Worm (Caenorhabditis elegans) whole organism, L1 larva: ENCODE results near the gene T08E11.1.

Source experiments
- C04F5.9 ChIP-seq: sonication (generic microtip); optimal IDR thresholded peaks from 2 replicates; lab custom pipeline; 2016; ENCODE audit warnings: missing genetic modification characterization, missing compliant biosample characterization
- C34B4.2 ChIP-seq: sonication (generic microtip); optimal IDR thresholded peaks from 2 replicates; lab custom pipeline; 2017; ENCODE audit warnings: mild to moderate bottlenecking, missing genetic modification characterization, missing compliant biosample characterization
- Y116A8C.19 ChIP-seq: sonication (generic microtip); optimal IDR thresholded peaks from 2 replicates; lab custom pipeline; 2016; ENCODE audit warnings: missing compliant biosample characterization, missing genetic modification characterization, borderline replicate concordance
- alr-1 ChIP-seq: fragments of 200-800 bp; sonication (Bioruptor generic); optimal IDR thresholded peaks from 2 replicates; lab custom pipeline; 2018; ENCODE audit warnings: borderline replicate concordance, mild to moderate bottlenecking, missing genetic modification characterization, missing compliant biosample characterization
- ama-1 ChIP-seq: fragments of 150-350 bp; optimal IDR thresholded peaks from 2 replicates; lab custom pipeline; 2014
- blmp-1 ChIP-seq: fragments of 150-350 bp; optimal IDR thresholded peaks from 2 replicates; lab custom pipeline; 2014; ENCODE audit warnings: missing biosample characterization, missing genetic modification characterization
- ceh-8 ChIP-seq: fragments of 200-800 bp; sonication (Bioruptor generic); optimal IDR thresholded peaks from 2 replicates; lab custom pipeline; 2018; ENCODE audit warnings: mild to moderate bottlenecking, missing genetic modification characterization, moderate library complexity, missing compliant biosample characterization
- ceh-82 ChIP-seq, 3 experiments: fragments of 150-350 bp in 1 of 3; sonication (generic microtip) in 2 of 3; optimal IDR thresholded peaks; 2 replicates each; lab custom pipeline; 2014 to 2017; ENCODE audit warnings: missing biosample characterization in 3 of 3, missing genetic modification characterization in 3 of 3
- ceh-88 ChIP-seq: fragments of 200-800 bp; sonication (Bioruptor generic); IDR thresholded peaks from 2 replicates; pipeline ENCODE4 v1.3.6; 2022; ENCODE audit warnings: missing genetic modification characterization, missing compliant biosample characterization
- ces-1 ChIP-seq: fragments of 150-350 bp; optimal IDR thresholded peaks from 2 replicates; lab custom pipeline; 2014; ENCODE audit warnings: missing biosample characterization, missing genetic modification reagents, missing genetic modification characterization
- efl-3 ChIP-seq: fragments of 200-800 bp; sonication (Bioruptor generic); optimal IDR thresholded peaks from 2 replicates; lab custom pipeline; 2018; ENCODE audit warnings: mild to moderate bottlenecking, missing genetic modification characterization, missing compliant biosample characterization
- egl-13 ChIP-seq: sonication (generic microtip); optimal IDR thresholded peaks from 2 replicates; lab custom pipeline; 2016; ENCODE audit warnings: missing genotype, missing genetic modification reagents, missing genetic modification characterization, missing compliant biosample characterization
- egl-27 ChIP-seq, 2 experiments: fragments of 150-350 bp in 1 of 2; sonication (generic microtip); optimal IDR thresholded peaks; 3 replicates each; lab custom pipeline; 2017 to 2018; ENCODE audit warnings: missing biosample characterization in 2 of 2, missing genetic modification characterization in 2 of 2, missing genetic modification reagents in 2 of 2
- elt-2 ChIP-seq: sonication (generic microtip); optimal IDR thresholded peaks from 2 replicates; lab custom pipeline; 2016; ENCODE audit warnings: missing genetic modification characterization, mild to moderate bottlenecking, inconsistent platforms, missing compliant biosample characterization, missing genetic modification reagents
- ets-5 ChIP-seq: fragments of 200-800 bp; sonication (Bioruptor generic); IDR thresholded peaks from 2 replicates; pipeline ENCODE4 v1.3.6; 2022; ENCODE audit warnings: missing genetic modification characterization, missing compliant biosample characterization
- fkh-4 ChIP-seq: sonication (generic microtip); optimal IDR thresholded peaks from 2 replicates; lab custom pipeline; 2016; ENCODE audit warnings: missing compliant biosample characterization, missing genetic modification characterization, borderline replicate concordance
- grh-1 ChIP-seq: fragments of 200-800 bp; sonication (Bioruptor generic); IDR thresholded peaks from 2 replicates; pipeline ENCODE4 v1.3.6; 2022; ENCODE audit warnings: missing genetic modification reagents, missing genetic modification characterization, missing compliant biosample characterization
- hpl-2 ChIP-seq: fragments of 150-350 bp; optimal IDR thresholded peaks from 2 replicates; lab custom pipeline; 2014; ENCODE audit warnings: missing biosample characterization, missing genetic modification reagents, missing genetic modification characterization
- irx-1 ChIP-seq: sonication (generic microtip); optimal IDR thresholded peaks from 2 replicates; lab custom pipeline; 2016; ENCODE audit warnings: missing genetic modification characterization, missing compliant biosample characterization
- jun-1 ChIP-seq: fragments of 150-350 bp; optimal IDR thresholded peaks from 2 replicates; lab custom pipeline; 2014; ENCODE audit warnings: missing biosample characterization, missing genetic modification reagents, missing genetic modification characterization
- lin-39 ChIP-seq: fragments of 150-350 bp; optimal IDR thresholded peaks from 2 replicates; lab custom pipeline; 2014; ENCODE audit warnings: missing biosample characterization, missing genetic modification reagents, missing genetic modification characterization
- mep-1 ChIP-seq: fragments of 150-350 bp; optimal IDR thresholded peaks from 2 replicates; lab custom pipeline; 2014; ENCODE audit warnings: missing biosample characterization, missing genetic modification characterization
- nhr-19 ChIP-seq: fragments of 200-800 bp; sonication (Bioruptor generic); conservative IDR thresholded peaks from 2 replicates; pipeline ENCODE4 v1.3.6; 2022; ENCODE audit warnings: missing genetic modification characterization, missing compliant biosample characterization
- nhr-20 ChIP-seq: sonication (generic microtip); optimal IDR thresholded peaks from 2 replicates; lab custom pipeline; 2016; ENCODE audit warnings: mild to moderate bottlenecking, missing genetic modification characterization, missing compliant biosample characterization
- nhr-47 ChIP-seq: sonication (generic microtip); optimal IDR thresholded peaks from 2 replicates; lab custom pipeline; 2016; ENCODE audit warnings: mild to moderate bottlenecking, missing genetic modification characterization, moderate library complexity, missing compliant biosample characterization
- nhr-77 ChIP-seq: fragments of 150-350 bp; optimal IDR thresholded peaks from 2 replicates; lab custom pipeline; 2014; ENCODE audit warnings: missing biosample characterization, missing genetic modification characterization
- nhr-85 ChIP-seq: sonication (generic microtip); peaks from one replicate; lab custom pipeline; 2016; ENCODE audit warnings: missing genetic modification characterization, inconsistent platforms, missing compliant biosample characterization
- pqm-1 ChIP-seq: sonication (generic microtip); optimal IDR thresholded peaks from 3 replicates; lab custom pipeline; 2017; ENCODE audit warnings: missing biosample characterization, missing genetic modification characterization
- skn-1 ChIP-seq: fragments of 150-350 bp; optimal IDR thresholded peaks from 2 replicates; lab custom pipeline; 2014; ENCODE audit warnings: missing biosample characterization, missing genetic modification characterization
- snpc-4 ChIP-seq: fragments of 150-350 bp; optimal IDR thresholded peaks from 2 replicates; lab custom pipeline; 2014; ENCODE audit warnings: missing biosample characterization, missing genetic modification characterization
- swsn-7 ChIP-seq: sonication (generic microtip); optimal IDR thresholded peaks from 2 replicates; lab custom pipeline; 2016; ENCODE audit warnings: missing genetic modification characterization, missing compliant biosample characterization
- tbx-2 ChIP-seq: sonication (generic microtip); optimal IDR thresholded peaks from 2 replicates; lab custom pipeline; 2016; ENCODE audit warnings: missing genetic modification characterization, missing compliant biosample characterization
- tlp-1 ChIP-seq: fragments of 150-350 bp; optimal IDR thresholded peaks from 2 replicates; lab custom pipeline; 2014; ENCODE audit warnings: missing biosample characterization, missing genetic modification characterization
- unc-30 ChIP-seq: sonication (generic microtip); optimal IDR thresholded peaks from 2 replicates; lab custom pipeline; 2017; ENCODE audit warnings: missing biosample characterization, missing genetic modification characterization
- unc-62 ChIP-seq: fragments of 150-350 bp; optimal IDR thresholded peaks from 2 replicates; lab custom pipeline; 2014; ENCODE audit warnings: missing biosample characterization, missing genetic modification reagents, missing genetic modification characterization
- unc-98 ChIP-seq: fragments of 200-800 bp; sonication (Bioruptor generic); IDR thresholded peaks from 2 replicates; pipeline ENCODE4 v1.3.6; 2022; ENCODE audit warnings: missing genetic modification characterization, missing compliant biosample characterization
- vab-15 ChIP-seq: sonication (generic microtip); optimal IDR thresholded peaks from 2 replicates; lab custom pipeline; 2017; ENCODE audit warnings: missing genotype, mild to moderate bottlenecking, missing genetic modification characterization, missing compliant biosample characterization
- xbp-1 ChIP-seq: sonication (generic microtip); optimal IDR thresholded peaks from 2 replicates; lab custom pipeline; 2016; ENCODE audit warnings: missing genetic modification characterization, missing compliant biosample characterization
- zip-4 ChIP-seq: fragments of 200-800 bp; sonication (Bioruptor generic); optimal IDR thresholded peaks from 2 replicates; lab custom pipeline; 2018; ENCODE audit warnings: mild to moderate bottlenecking, missing genetic modification characterization, moderate library complexity, missing compliant biosample characterization

T08E11.1 gene

DNA sequence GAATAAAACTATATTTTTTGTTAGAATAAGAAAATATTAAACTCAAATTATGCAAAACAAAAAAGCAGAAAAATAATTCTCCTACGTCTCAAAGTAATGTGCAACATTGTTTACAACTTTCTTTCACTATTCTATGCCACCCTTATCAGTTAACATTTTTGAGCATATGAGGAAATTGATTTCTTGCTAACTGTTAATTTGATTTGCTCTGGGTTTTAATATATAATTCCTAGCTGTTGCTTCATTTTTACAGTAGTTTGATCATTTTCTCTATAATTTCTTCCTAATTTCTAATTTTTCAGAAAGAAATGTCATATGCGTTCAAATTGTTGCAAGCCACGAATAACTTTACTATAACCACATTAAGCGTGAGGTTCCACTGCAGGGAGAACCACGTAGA is at the start of gene T08E11.1:
Gene T08E11.1 (plus strand): TSS at position 301 of the 400 bp plus-strand sequence.
- no peak for TF ChIP-seq nhr-20
- no peak for TF ChIP-seq egl-27 (tag; optimal IDR thresholded peaks at IDR 0.05; lab: Kevin White, UChicago)
- TF ChIP-seq elt-2 (tag; lab: Kevin White, UChicago) = peak; percentile 47
- no peak for TF ChIP-seq vab-15 (tag; lab: Kevin White, UChicago)
- TF ChIP-seq C04F5.9 (tag; lab: Kevin White, UChicago) = no peak
- no peak for TF ChIP-seq blmp-1
- no peak for TF ChIP-seq unc-98
- no peak for TF ChIP-seq fkh-4 (tag; lab: Kevin White, UChicago)

DNA sequence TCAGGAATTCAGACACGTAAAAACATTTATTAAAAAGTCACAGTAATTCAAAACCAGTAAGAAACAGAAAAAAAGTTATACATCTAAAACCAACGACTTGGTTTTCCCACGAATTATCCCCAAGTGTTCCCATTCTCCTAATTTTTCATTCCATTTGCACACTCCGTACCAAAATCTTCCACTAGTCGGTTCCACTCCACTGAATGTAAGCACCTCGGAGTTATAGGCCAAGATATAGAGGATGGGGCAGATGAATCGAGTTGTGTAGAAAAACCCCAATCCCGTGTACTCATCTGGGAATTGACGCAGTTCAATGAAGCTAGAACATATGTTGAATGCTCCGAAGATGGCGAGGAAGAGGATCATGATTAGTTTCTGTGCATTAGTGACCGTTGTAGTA is 49.1 kb upstream of the T08E11.1 start:
- no peak for TF ChIP-seq irx-1 (tag; lab: Kevin White, UChicago)
- no peak for TF ChIP-seq skn-1 (tag; lab: Kevin White, UChicago)
- no peak for TF ChIP-seq nhr-85 (tag; lab: Kevin White, UChicago)
- no peak for TF ChIP-seq zip-4 (GFP tag; lab: Kevin White, UChicago)
- TF ChIP-seq ets-5 (GFP tag; lab: Robert Waterston, UW) = no peak
- TF ChIP-seq ceh-8 (GFP tag; lab: Kevin White, UChicago) = no peak
- no peak for TF ChIP-seq fkh-4 (tag; lab: Kevin White, UChicago)
- no peak for TF ChIP-seq snpc-4 (tag; lab: Kevin White, UChicago)
- TF ChIP-seq xbp-1 (tag; lab: Kevin White, UChicago) = no peak
- no peak for TF ChIP-seq nhr-19 (GFP tag; lab: Robert Waterston, UW)
- TF ChIP-seq unc-62 = no peak
- no peak for TF ChIP-seq ama-1 (lab: Kevin White, UChicago)
- no peak for TF ChIP-seq ces-1 (GFP tag; lab: Kevin White, UChicago)
- TF ChIP-seq Y116A8C.19 (tag; lab: Kevin White, UChicago) = no peak
- no peak for TF ChIP-seq tbx-2 (tag; lab: Kevin White, UChicago)
- TF ChIP-seq tlp-1 (tag; lab: Kevin White, UChicago) = no peak
- no peak for TF ChIP-seq nhr-47 (tag; lab: Kevin White, UChicago)
- TF ChIP-seq egl-13 (tag; lab: Kevin White, UChicago) = no peak
- TF ChIP-seq hpl-2 (GFP tag; lab: Kevin White, UChicago) = no peak

- TF ChIP-seq swsn-7 (tag; lab: Kevin White, UChicago) (no peak), skn-1 (tag; lab: Kevin White, UChicago) (no peak), vab-15 (tag; lab: Kevin White, UChicago) (no peak), jun-1 (tag; lab: Kevin White, UChicago) (no peak), C04F5.9 (tag; lab: Kevin White, UChicago) (no peak), lin-39 (tag; lab: Kevin White, UChicago) (no peak), ama-1 (lab: Kevin White, UChicago) (no peak), nhr-47 (tag; lab: Kevin White, UChicago) (no peak), grh-1 (GFP tag; lab: Robert Waterston, UW) (no peak), efl-3 (GFP tag; lab: Kevin White, UChicago) (no peak), mep-1 (tag; lab: Kevin White, UChicago) (no peak), ceh-82 (tag; optimal IDR thresholded peaks at IDR 0.05; lab: Kevin White, UChicago) (no peak), ceh-88 (GFP tag; lab: Robert Waterston, UW) (no peak), zip-4 (GFP tag; lab: Kevin White, UChicago) (no peak)
Measured at ce11 chrII:1788087-1788486, 48.2 kb upstream of the T08E11.1 start, which contains the start of the genes C08F1.6 and fbxb-13. Gene C08F1.6 (minus strand): TSS chrII:1788187. Gene fbxb-13 (plus strand): TSS chrII:1788277.

DNA sequence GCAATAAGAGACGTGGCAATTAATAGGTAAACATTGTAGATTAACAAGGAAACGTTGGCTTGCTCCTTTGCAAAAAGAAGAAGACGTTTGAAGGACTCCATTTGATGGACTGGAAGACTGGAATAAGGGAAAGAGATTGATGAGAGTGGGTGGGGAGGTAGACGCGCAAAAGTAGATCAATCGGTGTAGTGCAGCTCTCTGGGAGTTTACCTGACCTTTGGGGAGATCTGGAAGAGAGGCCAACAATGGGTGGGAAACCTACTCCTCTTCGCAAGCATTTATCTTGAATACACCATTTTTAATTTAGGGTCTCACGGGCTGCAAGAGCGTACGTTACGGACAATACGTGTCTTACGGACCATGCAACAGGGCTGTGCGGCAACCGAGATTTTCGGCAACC is 29.9 kb upstream of the T08E11.1 start, which contains the start of gene C08F1.12:
Gene C08F1.12 (minus strand): TSS at position 101 of the 400 bp plus-strand sequence.
- TF ChIP-seq skn-1 (tag; lab: Kevin White, UChicago) (no peak), alr-1 (tag; lab: Kevin White, UChicago) (no peak), unc-62 (no peak), C34B4.2 (tag; lab: Kevin White, UChicago) (no peak), unc-30 (no peak), nhr-77 (tag; lab: Kevin White, UChicago) (no peak), pqm-1 (tag; lab: Kevin White, UChicago) (no peak), ceh-8 (GFP tag; lab: Kevin White, UChicago) (no peak), ceh-88 (GFP tag; lab: Robert Waterston, UW) (no peak), mep-1 (tag; lab: Kevin White, UChicago) (no peak), swsn-7 (tag; lab: Kevin White, UChicago) (no peak)
